Fruit fly (Drosophila melanogaster) whole organism, embryonic: ENCODE measurements around the gene Rab18.

Experiments used
- Antp ChIP-seq: fragments of 200-800 bp; sonication (Bioruptor generic); optimal IDR thresholded peaks from 3 replicates; lab custom pipeline; 2016; ENCODE audit warnings: missing biosample characterization, missing genetic modification characterization
- CG10654 ChIP-seq: fragments of 200-800 bp; sonication (Bioruptor generic); optimal IDR thresholded peaks from 2 replicates; lab custom pipeline; 2016; ENCODE audit warnings: missing biosample characterization, missing genetic modification characterization
- CG11085 ChIP-seq: fragments of 200-800 bp; sonication (Bioruptor generic); IDR thresholded peaks from 2 replicates; pipeline ENCODE4 v1.3.6; 2022; ENCODE audit warnings: missing biosample characterization, missing genetic modification characterization
- CG12219 ChIP-seq: fragments of 200-800 bp; sonication (Bioruptor generic); optimal IDR thresholded peaks from 3 replicates; lab custom pipeline; 2018; ENCODE audit warnings: missing biosample characterization, mild to moderate bottlenecking, missing genetic modification characterization
- CG12299 ChIP-seq: fragments of 200-800 bp; sonication (Bioruptor generic); optimal IDR thresholded peaks from 2 replicates; lab custom pipeline; 2018; ENCODE audit warnings: missing biosample characterization, mild to moderate bottlenecking, missing genetic modification characterization
- CG12744 ChIP-seq: fragments of 200-800 bp; sonication (Bioruptor generic); optimal IDR thresholded peaks from 2 replicates; lab custom pipeline; 2016; ENCODE audit warnings: missing biosample characterization, missing genetic modification characterization
- CG13296 ChIP-seq: fragments of 200-800 bp; sonication (Bioruptor generic); optimal IDR thresholded peaks from 3 replicates; lab custom pipeline; 2018; ENCODE audit warnings: missing biosample characterization, mild to moderate bottlenecking, missing genetic modification characterization
- CG14710 ChIP-seq: fragments of 200-800 bp; sonication (Bioruptor generic); optimal IDR thresholded peaks from 3 replicates; lab custom pipeline; 2019; ENCODE audit warnings: missing biosample characterization, mild to moderate bottlenecking, missing genetic modification characterization, moderate library complexity
- CG17361 ChIP-seq: fragments of 200-800 bp; sonication (Bioruptor generic); IDR thresholded peaks from 3 replicates; pipeline ENCODE4 v1.3.6; 2022; ENCODE audit warnings: missing biosample characterization, missing genetic modification characterization
- CG2129 ChIP-seq: fragments of 200-800 bp; sonication (Bioruptor generic); IDR thresholded peaks from 2 replicates; pipeline ENCODE4 v1.3.6; 2022; ENCODE audit warnings: missing biosample characterization, missing genetic modification characterization; ENCODE audit not compliant: partially characterized antibody
- CG3407 ChIP-seq: fragments of 200-800 bp; sonication (Bioruptor generic); optimal IDR thresholded peaks from 2 replicates; lab custom pipeline; 2018; ENCODE audit warnings: missing biosample characterization, mild to moderate bottlenecking, missing genetic modification characterization
- CG34224 ChIP-seq: fragments of 200-800 bp; sonication (Bioruptor generic); IDR thresholded peaks from 3 replicates; pipeline ENCODE4 v1.3.6; 2022; ENCODE audit warnings: missing biosample characterization, missing genetic modification characterization; ENCODE audit not compliant: partially characterized antibody
- CG42726 ChIP-seq: fragments of 200-800 bp; sonication (Bioruptor generic); IDR thresholded peaks from 2 replicates; pipeline ENCODE4 v1.3.6; 2022; ENCODE audit warnings: missing biosample characterization, missing genetic modification characterization; ENCODE audit not compliant: partially characterized antibody
- CG4360 ChIP-seq: fragments of 200-800 bp; sonication (Bioruptor generic); IDR thresholded peaks from 2 replicates; pipeline ENCODE4 v1.3.6; 2022; ENCODE audit warnings: missing biosample characterization, missing genetic modification characterization
- CG5953 ChIP-seq: fragments of 200-800 bp; sonication (Bioruptor generic); IDR thresholded peaks from 2 replicates; pipeline ENCODE4 v1.3.6; 2022; ENCODE audit warnings: missing biosample characterization, missing genetic modification characterization
- CG6175 ChIP-seq: fragments of 200-800 bp; sonication (Bioruptor generic); IDR thresholded peaks from 3 replicates; pipeline ENCODE4 v1.3.6; 2022; ENCODE audit warnings: missing biosample characterization, missing genetic modification characterization
- CG7928 ChIP-seq: fragments of 200-800 bp; sonication (Bioruptor generic); optimal IDR thresholded peaks from 2 replicates; lab custom pipeline; 2017; ENCODE audit warnings: missing biosample characterization, mild to moderate bottlenecking, missing genetic modification characterization
- CG8924 ChIP-seq: fragments of 200-800 bp; optimal IDR thresholded peaks from 3 replicates; lab custom pipeline; 2019; ENCODE audit warnings: missing biosample characterization, mild to moderate bottlenecking, missing genetic modification characterization, moderate library complexity
- Deaf1 ChIP-seq: fragments of 200-800 bp; optimal IDR thresholded peaks from 3 replicates; lab custom pipeline; 2019; ENCODE audit warnings: missing biosample characterization, mild to moderate bottlenecking, missing genetic modification characterization, moderate library complexity
- E2f2 ChIP-seq: fragments of 200-800 bp; sonication (Bioruptor generic); IDR thresholded peaks from 2 replicates; pipeline ENCODE4 v1.3.6; 2022; ENCODE audit warnings: missing biosample characterization, missing genetic modification characterization
- Ets65A ChIP-seq: fragments of 200-800 bp; sonication (Bioruptor generic); peaks from one replicate; lab custom pipeline; 2016; ENCODE audit warnings: missing biosample characterization, missing genetic modification characterization
- Fer3 ChIP-seq: fragments of 200-800 bp; sonication (Bioruptor generic); optimal IDR thresholded peaks from 2 replicates; lab custom pipeline; 2018; ENCODE audit warnings: missing biosample characterization, mild to moderate bottlenecking, missing genetic modification characterization, moderate library complexity
- H2.0 ChIP-seq: fragments of 200-800 bp; sonication (Bioruptor generic); IDR thresholded peaks from 2 replicates; pipeline ENCODE4 v1.3.6; 2022; ENCODE audit warnings: missing biosample characterization, missing genetic modification characterization
- HHEX ChIP-seq: fragments of 200-800 bp; sonication (Bioruptor generic); optimal IDR thresholded peaks from 3 replicates; lab custom pipeline; 2017; ENCODE audit warnings: missing biosample characterization, mild to moderate bottlenecking, missing genetic modification characterization, missing genetic modification reagents
- HmgZ ChIP-seq: fragments of 200-800 bp; sonication (Bioruptor generic); optimal IDR thresholded peaks from 2 replicates; lab custom pipeline; 2018; ENCODE audit warnings: missing biosample characterization, mild to moderate bottlenecking, missing genetic modification characterization
- Jarid2 ChIP-seq: fragments of 200-800 bp; sonication (Bioruptor generic); optimal IDR thresholded peaks from 3 replicates; lab custom pipeline; 2017; ENCODE audit warnings: mild to moderate bottlenecking, missing biosample characterization, missing genetic modification reagents, missing genetic modification characterization
- Lim3 ChIP-seq: fragments of 200-800 bp; sonication (Bioruptor generic); IDR thresholded peaks from 2 replicates; pipeline ENCODE4 v1.3.6; 2022; ENCODE audit warnings: missing biosample characterization, missing genetic modification characterization
- Optix ChIP-seq: fragments of 200-800 bp; sonication (Bioruptor generic); IDR thresholded peaks from 3 replicates; pipeline ENCODE4 v1.3.6; 2022; ENCODE audit warnings: missing biosample characterization, missing genetic modification characterization
- Ptx1 ChIP-seq: fragments of 200-800 bp; sonication (Bioruptor generic); IDR thresholded peaks from 2 replicates; pipeline ENCODE4 v1.3.6; 2022; ENCODE audit warnings: missing biosample characterization, missing genetic modification characterization
- Spps ChIP-seq: fragments of 200-800 bp; sonication (Bioruptor generic); optimal IDR thresholded peaks from 2 replicates; lab custom pipeline; 2018; ENCODE audit warnings: missing biosample characterization, mild to moderate bottlenecking, missing genetic modification characterization
- TFAM ChIP-seq: fragments of 200-800 bp; sonication (Bioruptor generic); optimal IDR thresholded peaks from 2 replicates; lab custom pipeline; 2017; ENCODE audit warnings: missing biosample characterization, missing genetic modification characterization, inconsistent platforms
- Xrp1 ChIP-seq: fragments of 200-800 bp; sonication (Bioruptor generic); IDR thresholded peaks from 2 replicates; pipeline ENCODE4 v1.3.6; 2022; ENCODE audit warnings: missing biosample characterization, missing genetic modification characterization
- YL-1 ChIP-seq: fragments of 200-800 bp; sonication (Bioruptor generic); optimal IDR thresholded peaks from 3 replicates; lab custom pipeline; 2017; ENCODE audit warnings: missing biosample characterization, mild to moderate bottlenecking, missing genetic modification characterization
- abd-A ChIP-seq: fragments of 200-800 bp; sonication (Bioruptor generic); optimal IDR thresholded peaks from 3 replicates; lab custom pipeline; 2019; ENCODE audit warnings: missing biosample characterization, mild to moderate bottlenecking, missing genetic modification characterization, moderate library complexity
- ato ChIP-seq: fragments of 200-800 bp; sonication (Bioruptor generic); IDR thresholded peaks from 2 replicates; pipeline ENCODE4 v1.3.6; 2022; ENCODE audit warnings: missing biosample characterization, missing genetic modification characterization; ENCODE audit not compliant: partially characterized antibody
- cas ChIP-seq: fragments of 200-800 bp; sonication (Bioruptor generic); IDR thresholded peaks from 2 replicates; pipeline ENCODE4 v1.3.6; 2022; ENCODE audit warnings: missing biosample characterization, missing genetic modification characterization
- chn ChIP-seq: fragments of 200-800 bp; sonication (Bioruptor generic); optimal IDR thresholded peaks from 2 replicates; lab custom pipeline; 2016; ENCODE audit warnings: missing biosample characterization, missing genetic modification characterization
- croc ChIP-seq: fragments of 200-800 bp; sonication (Bioruptor generic); conservative IDR thresholded peaks from 3 replicates; pipeline ENCODE4 v1.3.6; 2022; ENCODE audit warnings: missing biosample characterization, missing genetic modification characterization
- disco-r ChIP-seq: fragments of 200-800 bp; sonication (Bioruptor generic); optimal IDR thresholded peaks from 2 replicates; lab custom pipeline; 2016; ENCODE audit warnings: missing biosample characterization, missing genetic modification characterization
- dmrt99B ChIP-seq: fragments of 200-800 bp; sonication (Bioruptor generic); optimal IDR thresholded peaks from 2 replicates; lab custom pipeline; 2018; ENCODE audit warnings: missing biosample characterization, mild to moderate bottlenecking, missing genetic modification characterization, moderate library complexity
- dpn ChIP-seq, 2 experiments: fragments of 200-800 bp; sonication (Bioruptor generic); optimal IDR thresholded peaks; 3 replicates each; lab custom pipeline; 2016; ENCODE audit warnings: missing biosample characterization in 2 of 2, missing genetic modification characterization in 2 of 2
- en ChIP-seq: fragments of 200-800 bp; sonication (Bioruptor generic); optimal IDR thresholded peaks from 2 replicates; lab custom pipeline; 2016; ENCODE audit warnings: missing biosample characterization, missing genetic modification characterization
- gem ChIP-seq: fragments of 200-800 bp; sonication (Bioruptor generic); optimal IDR thresholded peaks from 2 replicates; lab custom pipeline; 2019; ENCODE audit warnings: missing biosample characterization, mild to moderate bottlenecking, missing genetic modification characterization, moderate library complexity
- ham ChIP-seq: fragments of 200-800 bp; sonication (Bioruptor generic); IDR thresholded peaks from 2 replicates; pipeline ENCODE4 v1.3.6; 2022; ENCODE audit warnings: missing biosample characterization, missing genetic modification characterization
- her ChIP-seq: fragments of 200-800 bp; sonication (Bioruptor generic); optimal IDR thresholded peaks from 2 replicates; lab custom pipeline; 2016; ENCODE audit warnings: missing biosample characterization, missing genetic modification characterization
- pros ChIP-seq: fragments of 200-800 bp; sonication (Bioruptor generic); optimal IDR thresholded peaks from 3 replicates; lab custom pipeline; 2019; ENCODE audit warnings: missing biosample characterization, mild to moderate bottlenecking, missing genetic modification characterization, moderate library complexity
- psq ChIP-seq: fragments of 200-800 bp; sonication (Bioruptor generic); optimal IDR thresholded peaks from 2 replicates; lab custom pipeline; 2017; ENCODE audit warnings: missing biosample characterization, missing genetic modification characterization
- ranshi ChIP-seq: fragments of 200-800 bp; sonication (Bioruptor generic); IDR thresholded peaks from 2 replicates; pipeline ENCODE4 v1.3.6; 2022; ENCODE audit warnings: missing biosample characterization, missing genetic modification characterization
- repo ChIP-seq: fragments of 200-800 bp; sonication (Bioruptor generic); optimal IDR thresholded peaks from 2 replicates; lab custom pipeline; 2016; ENCODE audit warnings: missing biosample characterization, missing genetic modification characterization
- zfh2 ChIP-seq: fragments of 200-800 bp; sonication (Bioruptor generic); optimal IDR thresholded peaks from 2 replicates; lab custom pipeline; 2016; ENCODE audit warnings: missing biosample characterization, missing genetic modification characterization

The Rab18 gene

dm6 chrX:5696436-5697022 lies 24.9 kb upstream of the Rab18 start (continued):
- TF ChIP-seq CG6175 = peak; percentile 87
- peak; percentile 81 for TF ChIP-seq ham
- TF ChIP-seq CG3407 (GFP tag; lab: Kevin White, UChicago) = peak; percentile 89
- TF ChIP-seq CG12744 (GFP tag; lab: Kevin White, UChicago) = peak; percentile 96
- TF ChIP-seq repo (GFP tag; lab: Kevin White, UChicago) = peak; percentile 97
- TF ChIP-seq CG7928 (GFP tag; lab: Kevin White, UChicago) = peak; percentile 66
- peak; percentile 96 for TF ChIP-seq CG17361
- peak; percentile 72 for TF ChIP-seq Spps
- TF ChIP-seq abd-A (tag; lab: Kevin White, UChicago) = peak; percentile 18
- TF ChIP-seq gem (tag; lab: Kevin White, UChicago) = peak; percentile 95
- TF ChIP-seq CG13296 (GFP tag; lab: Kevin White, UChicago) = peak; percentile 94
- peak; percentile 42 for TF ChIP-seq Deaf1 (tag; lab: Kevin White, UChicago)
- TF ChIP-seq CG14710 (tag; lab: Kevin White, UChicago) = peak; percentile 94
- peak; percentile 92 for TF ChIP-seq zfh2 (GFP tag; lab: Kevin White, UChicago)
- TF ChIP-seq HmgZ (tag; lab: Kevin White, UChicago) = peak; percentile 86
- no peak for TF ChIP-seq ato (GFP tag; lab: Robert Waterston, UW)
- peak; percentile 97 for TF ChIP-seq CG10654 (GFP tag; lab: Kevin White, UChicago)
- no peak for TF ChIP-seq CG34224 (GFP tag; lab: Robert Waterston, UW)
- peak; percentile 96 for TF ChIP-seq Optix (GFP tag; lab: Robert Waterston, UW)
- TF ChIP-seq HHEX = peak; percentile 95
- TF ChIP-seq disco-r = peak; percentile 96
- TF ChIP-seq Lim3 = peak; percentile 92
- peak; percentile 96 for TF ChIP-seq CG5953 (GFP tag; lab: Robert Waterston, UW)
- peak; percentile 97 for TF ChIP-seq ranshi (GFP tag; lab: Robert Waterston, UW)
- peak; percentile 95 for TF ChIP-seq en
- TF ChIP-seq Ptx1 (GFP tag; lab: Robert Waterston, UW) = peak; percentile 96
- peak; percentile 62 for TF ChIP-seq pros (GFP tag; lab: Kevin White, UChicago)
- TF ChIP-seq H2.0 (GFP tag; lab: Robert Waterston, UW) = peak; percentile 96
- TF ChIP-seq TFAM = peak; percentile 81
- peak; percentile 100 for TF ChIP-seq Ets65A (GFP tag; lab: Kevin White, UChicago)
- peak; percentile 97 for TF ChIP-seq her (GFP tag; lab: Kevin White, UChicago)
- peak; percentile 88 for TF ChIP-seq psq
- TF ChIP-seq CG8924 (tag; lab: Kevin White, UChicago) = peak; percentile 77
- peak; percentile 97 for TF ChIP-seq chn (GFP tag; lab: Kevin White, UChicago)
- peak; percentile 98 for TF ChIP-seq Xrp1 (GFP tag; lab: Robert Waterston, UW)
- TF ChIP-seq Fer3 (tag; lab: Kevin White, UChicago) = peak; percentile 90
- TF ChIP-seq CG12299 (tag; lab: Kevin White, UChicago) = peak; percentile 79
- peak; percentile 86 for TF ChIP-seq CG11085 (GFP tag; lab: Robert Waterston, UW)
- TF ChIP-seq dpn (GFP tag; optimal IDR thresholded peaks at IDR 0.05; lab: Kevin White, UChicago) = peak; percentile 98
- peak; percentile 95 for TF ChIP-seq CG4360 (GFP tag; lab: Robert Waterston, UW)
- TF ChIP-seq Jarid2 (GFP tag; lab: Kevin White, UChicago) = peak; percentile 81
- peak; percentile 85 for TF ChIP-seq YL-1 (GFP tag; lab: Kevin White, UChicago)
- TF ChIP-seq croc (GFP tag; lab: Robert Waterston, UW) = peak; percentile 95
- TF ChIP-seq cas = peak; percentile 75
- peak; percentile 99 for TF ChIP-seq Antp
- peak; percentile 77; the same call in 1 of the 2 replicates for TF ChIP-seq E2f2 (GFP tag; lab: Robert Waterston, UW)
- no peak for TF ChIP-seq CG42726 (GFP tag; lab: Robert Waterston, UW)
- no peak for TF ChIP-seq CG2129 (GFP tag; lab: Robert Waterston, UW)
- TF ChIP-seq CG12219 (GFP tag; lab: Kevin White, UChicago) = peak; percentile 93
- TF ChIP-seq dmrt99B (tag; lab: Kevin White, UChicago) = peak; percentile 96
